Worm (Caenorhabditis elegans) whole organism, young adult: ENCODE results near the gene H20J04.7.

ENCODE experiments used
- B0019.2 ChIP-seq: fragments of 200-800 bp; sonication (Bioruptor generic); conservative IDR thresholded peaks from 2 replicates; pipeline ENCODE4 v1.3.6; 2022; ENCODE audit warnings: missing genetic modification reagents, missing genetic modification characterization, missing compliant biosample characterization
- D2030.7 ChIP-seq: fragments of 200-800 bp; sonication (Bioruptor generic); IDR thresholded peaks from 2 replicates; pipeline ENCODE4 v1.3.6; 2022; ENCODE audit warnings: missing genetic modification reagents, missing genetic modification characterization, missing compliant biosample characterization
- F37B4.10 ChIP-seq: fragments of 200-800 bp; sonication (Bioruptor generic); IDR thresholded peaks from 2 replicates; pipeline ENCODE4 v1.3.6; 2022; ENCODE audit warnings: missing genetic modification characterization, missing compliant biosample characterization
- F39B2.1 ChIP-seq: fragments of 200-800 bp; sonication (Bioruptor generic); IDR thresholded peaks from 2 replicates; pipeline ENCODE4 v1.3.6; 2022; ENCODE audit warnings: missing genetic modification reagents, missing genetic modification characterization, missing compliant biosample characterization
- F49E8.2 ChIP-seq: sonication (generic microtip); optimal IDR thresholded peaks from 3 replicates; lab custom pipeline; 2017; ENCODE audit warnings: missing genetic modification characterization, mild to moderate bottlenecking, missing compliant biosample characterization, antibody characterized with exemption, moderate library complexity; ENCODE audit not compliant: insufficient read depth
- F55B11.4 ChIP-seq: sonication (generic microtip); optimal IDR thresholded peaks from 2 replicates; lab custom pipeline; 2016; ENCODE audit warnings: missing compliant biosample characterization, missing genetic modification characterization, borderline replicate concordance; ENCODE audit not compliant: insufficient read depth
- Y53G8AR.9 ChIP-seq: fragments of 200-800 bp; sonication (Bioruptor generic); conservative IDR thresholded peaks from 2 replicates; pipeline ENCODE4 v1.3.6; 2022; ENCODE audit warnings: missing genetic modification reagents, missing genetic modification characterization, missing compliant biosample characterization
- Y67H2A.10 ChIP-seq: fragments of 200-800 bp; sonication (Bioruptor generic); conservative IDR thresholded peaks from 2 replicates; pipeline ENCODE4 v1.3.6; 2022; ENCODE audit warnings: missing genetic modification reagents, missing genetic modification characterization, missing compliant biosample characterization
- akir-1 ChIP-seq: fragments of 200-800 bp; sonication (Bioruptor generic); optimal IDR thresholded peaks from 2 replicates; lab custom pipeline; 2018; ENCODE audit warnings: mild to moderate bottlenecking, missing genetic modification characterization, moderate library complexity, missing compliant biosample characterization
- atf-7 ChIP-seq: sonication (generic microtip); optimal IDR thresholded peaks from 2 replicates; lab custom pipeline; 2017; ENCODE audit warnings: mild to moderate bottlenecking, missing genetic modification characterization, missing compliant biosample characterization
- ccch-3 ChIP-seq: fragments of 200-800 bp; sonication (Bioruptor generic); optimal IDR thresholded peaks from 2 replicates; lab custom pipeline; 2018; ENCODE audit warnings: mild to moderate bottlenecking, missing genetic modification characterization, missing compliant biosample characterization
- cebp-2 ChIP-seq: fragments of 200-800 bp; sonication (Bioruptor generic); IDR thresholded peaks from 2 replicates; pipeline ENCODE4 v1.3.6; 2022; ENCODE audit warnings: missing genetic modification characterization, missing compliant biosample characterization
- ceh-27 ChIP-seq: fragments of 200-800 bp; sonication (Bioruptor generic); optimal IDR thresholded peaks from 2 replicates; lab custom pipeline; 2018; ENCODE audit warnings: mild to moderate bottlenecking, missing genetic modification characterization, moderate library complexity, missing compliant biosample characterization
- ceh-40 ChIP-seq: fragments of 200-800 bp; sonication (Bioruptor generic); IDR thresholded peaks from 2 replicates; pipeline ENCODE4 v1.3.6; 2022; ENCODE audit warnings: missing genetic modification characterization, missing compliant biosample characterization
- dpl-1 ChIP-seq: fragments of 150-350 bp; optimal IDR thresholded peaks from 2 replicates; lab custom pipeline; 2014; ENCODE audit warnings: missing biosample characterization, missing genetic modification reagents, missing genetic modification characterization
- egl-18 ChIP-seq: fragments of 200-800 bp; sonication (Bioruptor generic); IDR thresholded peaks from 2 replicates; pipeline ENCODE4 v1.3.6; 2022; ENCODE audit warnings: missing genetic modification reagents, missing genetic modification characterization, missing compliant biosample characterization
- ekl-4 ChIP-seq: fragments of 200-800 bp; sonication (Bioruptor generic); IDR thresholded peaks from 2 replicates; pipeline ENCODE4 v1.3.6; 2022; ENCODE audit warnings: missing genetic modification reagents, missing genetic modification characterization, missing compliant biosample characterization
- fkh-3 ChIP-seq: sonication (generic microtip); optimal IDR thresholded peaks from 2 replicates; lab custom pipeline; 2016; ENCODE audit warnings: mild to moderate bottlenecking, missing genetic modification characterization, missing compliant biosample characterization
- gei-17 ChIP-seq: fragments of 200-800 bp; sonication (Bioruptor generic); optimal IDR thresholded peaks from 2 replicates; lab custom pipeline; 2018; ENCODE audit warnings: mild to moderate bottlenecking, missing genetic modification characterization, missing compliant biosample characterization
- hmg-20 ChIP-seq: fragments of 200-800 bp; sonication (Bioruptor generic); IDR thresholded peaks from 2 replicates; pipeline ENCODE4 v1.3.6; 2022; ENCODE audit warnings: missing genetic modification reagents, missing genetic modification characterization, missing compliant biosample characterization
- hrde-1 ChIP-seq: sonication (generic microtip); optimal IDR thresholded peaks from 2 replicates; lab custom pipeline; 2016; ENCODE audit warnings: missing genetic modification characterization, mild to moderate bottlenecking, missing compliant biosample characterization, moderate library complexity, missing genotype, missing genetic modification reagents, borderline replicate concordance
- hsf-1 ChIP-seq: fragments of 200-800 bp; sonication (Bioruptor generic); IDR thresholded peaks from 2 replicates; pipeline ENCODE4 v1.3.6; 2022; ENCODE audit warnings: missing genetic modification reagents, missing genetic modification characterization, missing compliant biosample characterization
- let-526 ChIP-seq: fragments of 200-800 bp; sonication (Bioruptor generic); IDR thresholded peaks from 2 replicates; pipeline ENCODE4 v1.3.6; 2022; ENCODE audit warnings: missing genetic modification reagents, missing genetic modification characterization, missing compliant biosample characterization
- let-607 ChIP-seq, 2 experiments: fragments of 200-800 bp in 1 of 2; sonication (Bioruptor generic) in 1 of 2; sonication (generic microtip) in 1 of 2; optimal IDR thresholded peaks; 2 replicates each; lab custom pipeline; 2016 to 2018; ENCODE audit warnings: mild to moderate bottlenecking in 2 of 2, missing compliant biosample characterization in 2 of 2, missing genetic modification characterization in 2 of 2, moderate library complexity in 2 of 2, missing genotype in 1 of 2
- lin-26 ChIP-seq: fragments of 200-800 bp; sonication (Bioruptor generic); IDR thresholded peaks from 2 replicates; pipeline ENCODE4 v1.3.6; 2022; ENCODE audit warnings: missing genetic modification reagents, missing genetic modification characterization, missing compliant biosample characterization
- lin-35 ChIP-seq, 3 experiments: fragments of 150-350 bp in 2 of 3; sonication (generic microtip) in 1 of 3; optimal IDR thresholded peaks; 2 replicates each; lab custom pipeline; 2014 to 2018; ENCODE audit warnings: missing biosample characterization in 3 of 3, missing genetic modification characterization in 3 of 3, missing genetic modification reagents in 3 of 3
- lin-54 ChIP-seq: fragments of 200-800 bp; sonication (Bioruptor generic); optimal IDR thresholded peaks from 2 replicates; lab custom pipeline; 2018; ENCODE audit warnings: mild to moderate bottlenecking, missing genetic modification characterization, missing compliant biosample characterization
- lsl-1 ChIP-seq: fragments of 200-800 bp; sonication (Bioruptor generic); optimal IDR thresholded peaks from 2 replicates; lab custom pipeline; 2018; ENCODE audit warnings: mild to moderate bottlenecking, missing genetic modification characterization, moderate library complexity, missing compliant biosample characterization
- lsy-27 ChIP-seq: sonication (generic microtip); optimal IDR thresholded peaks from 2 replicates; lab custom pipeline; 2017; ENCODE audit warnings: missing genetic modification characterization, mild to moderate bottlenecking, missing compliant biosample characterization, antibody characterized with exemption, missing genotype, borderline replicate concordance; ENCODE audit not compliant: insufficient read depth
- madf-3 ChIP-seq: fragments of 200-800 bp; sonication (Bioruptor generic); IDR thresholded peaks from 2 replicates; pipeline ENCODE4 v1.3.6; 2022; ENCODE audit warnings: missing genetic modification reagents, missing genetic modification characterization, missing compliant biosample characterization
- madf-8 ChIP-seq: fragments of 200-800 bp; sonication (Bioruptor generic); conservative IDR thresholded peaks from 2 replicates; pipeline ENCODE4 v1.3.6; 2022; ENCODE audit warnings: missing genetic modification reagents, missing genetic modification characterization, missing compliant biosample characterization
- mcd-1 ChIP-seq: fragments of 200-800 bp; sonication (Bioruptor generic); IDR thresholded peaks from 2 replicates; pipeline ENCODE4 v1.3.6; 2022; ENCODE audit warnings: missing genetic modification reagents, missing genetic modification characterization, missing compliant biosample characterization
- mes-4 ChIP-seq: sonication (generic microtip); optimal IDR thresholded peaks from 2 replicates; lab custom pipeline; 2016; ENCODE audit warnings: missing genotype, missing genetic modification characterization, missing compliant biosample characterization
- mxl-1 ChIP-seq: sonication (generic microtip); optimal IDR thresholded peaks from 2 replicates; lab custom pipeline; 2016; ENCODE audit warnings: missing genetic modification characterization, missing compliant biosample characterization
- nfya-2 ChIP-seq: fragments of 200-800 bp; sonication (Bioruptor generic); IDR thresholded peaks from 2 replicates; pipeline ENCODE4 v1.3.6; 2022; ENCODE audit warnings: missing genetic modification reagents, missing genetic modification characterization, missing compliant biosample characterization
- nhr-120 ChIP-seq: fragments of 200-800 bp; sonication (Bioruptor generic); IDR thresholded peaks from 2 replicates; pipeline ENCODE4 v1.3.6; 2022; ENCODE audit warnings: missing genetic modification characterization, missing compliant biosample characterization
- nhr-179 ChIP-seq: sonication (generic microtip); optimal IDR thresholded peaks from 2 replicates; lab custom pipeline; 2016; ENCODE audit warnings: mild to moderate bottlenecking, missing genetic modification characterization, missing compliant biosample characterization
- snpc-1.3 ChIP-seq: sonication (generic microtip); optimal IDR thresholded peaks from 2 replicates; lab custom pipeline; 2017; ENCODE audit warnings: missing genetic modification characterization, mild to moderate bottlenecking, missing compliant biosample characterization, antibody characterized with exemption, moderate library complexity, missing genotype, missing genetic modification reagents; ENCODE audit not compliant: insufficient read depth
- sptf-2 ChIP-seq: fragments of 200-800 bp; sonication (Bioruptor generic); optimal IDR thresholded peaks from 2 replicates; lab custom pipeline; 2018; ENCODE audit warnings: mild to moderate bottlenecking, missing genetic modification characterization, missing compliant biosample characterization
- tbp1 ChIP-seq: fragments of 200-800 bp; sonication (Bioruptor generic); optimal IDR thresholded peaks from 2 replicates; lab custom pipeline; 2018; ENCODE audit warnings: mild to moderate bottlenecking, missing genetic modification characterization, missing compliant biosample characterization
- tbx-9 ChIP-seq: sonication (generic microtip); optimal IDR thresholded peaks from 2 replicates; lab custom pipeline; 2016; ENCODE audit warnings: borderline replicate concordance, missing genetic modification characterization, inconsistent platforms, missing compliant biosample characterization
- tlf-1 ChIP-seq: fragments of 200-800 bp; sonication (Bioruptor generic); optimal IDR thresholded peaks from 2 replicates; lab custom pipeline; 2018; ENCODE audit warnings: mild to moderate bottlenecking, missing genetic modification characterization, missing compliant biosample characterization
- ztf-25 ChIP-seq: fragments of 200-800 bp; sonication (Bioruptor generic); IDR thresholded peaks from 2 replicates; pipeline ENCODE4 v1.3.6; 2022; ENCODE audit warnings: missing genetic modification reagents, missing genetic modification characterization, missing compliant biosample characterization

H20J04.7 gene

ce11 chrII:4337731-4338130 lies 17.4 kb downstream of the H20J04.7 start:
- TF ChIP-seq D2030.7 (GFP tag; lab: Robert Waterston, UW) (no peak), hmg-20 (no peak), sptf-2 (no peak), F55B11.4 (no peak), ztf-25 (no peak), mcd-1 (no peak), Y67H2A.10 (GFP tag; lab: Robert Waterston, UW) (no peak), F37B4.10 (GFP tag; lab: Robert Waterston, UW) (no peak), akir-1 (no peak), mxl-1 (tag; lab: Kevin White, UChicago) (no peak), lsy-27 (no peak), lin-54 (GFP tag; lab: Kevin White, UChicago) (no peak), lsl-1 (GFP tag; lab: Kevin White, UChicago) (no peak), lin-26 (GFP tag; lab: Robert Waterston, UW) (no peak), hrde-1 (tag; lab: Kevin White, UChicago) (no peak), ccch-3 (GFP tag; lab: Kevin White, UChicago) (no peak), hsf-1 (GFP tag; lab: Robert Waterston, UW) (no peak), tbx-9 (tag; lab: Kevin White, UChicago) (no peak), atf-7 (tag; lab: Kevin White, UChicago) (no peak)

- TF ChIP-seq lin-35 (GFP tag; optimal IDR thresholded peaks at IDR 0.05; lab: Kevin White, UChicago), result no peak
- TF ChIP-seq ekl-4 (GFP tag; lab: Robert Waterston, UW), result no peak
- no peak for TF ChIP-seq let-607 (tag; optimal IDR thresholded peaks at IDR 0.05; lab: Kevin White, UChicago)
- no peak for TF ChIP-seq let-526 (GFP tag; lab: Robert Waterston, UW)
- no peak for TF ChIP-seq nhr-120 (GFP tag; lab: Robert Waterston, UW)
- TF ChIP-seq gei-17 (GFP tag; lab: Kevin White, UChicago), result no peak
- no peak for TF ChIP-seq mcd-1
Measured at ce11 chrII:4334448-4334847, 20.7 kb downstream of the H20J04.7 start, which contains the start of gene madf-3. Gene madf-3, plus strand, starts transcription at chrII:4334748.

- TF ChIP-seq egl-18 (no peak), nhr-179 (tag; lab: Kevin White, UChicago) (no peak), madf-3 (GFP tag; lab: Robert Waterston, UW) (no peak), Y53G8AR.9 (GFP tag; lab: Robert Waterston, UW) (no peak), dpl-1 (GFP tag; lab: Kevin White, UChicago) (no peak), F49E8.2 (tag; lab: Kevin White, UChicago) (no peak), mes-4 (no peak), ceh-27 (GFP tag; lab: Kevin White, UChicago) (no peak), snpc-1.3 (tag; lab: Kevin White, UChicago) (no peak), tbp1 (GFP tag; lab: Kevin White, UChicago) (no peak), cebp-2 (no peak), F39B2.1 (GFP tag; lab: Robert Waterston, UW) (no peak), ceh-40 (no peak), B0019.2 (GFP tag; lab: Robert Waterston, UW) (no peak), tlf-1 (GFP tag; lab: Kevin White, UChicago) (no peak), fkh-3 (tag; lab: Kevin White, UChicago) (no peak), madf-8 (GFP tag; lab: Robert Waterston, UW) (no peak), nfya-2 (GFP tag; lab: Robert Waterston, UW) (no peak)
Measured at ce11 chrII:4328716-4329115, 26.4 kb downstream of the H20J04.7 start, which contains the start of gene H20J04.4. Gene H20J04.4, plus strand, starts transcription at chrII:4329016.
